Worm (Caenorhabditis elegans) whole organism, L2 larva: Measurements from ENCODE around the gene npr-3.

Experiments
- C34F6.9 ChIP-seq: fragments of 150-350 bp; optimal IDR thresholded peaks from 2 replicates; lab custom pipeline; 2014; ENCODE audit warnings: missing biosample characterization, missing genetic modification characterization
- F13H6.1 ChIP-seq: sonication (generic microtip); optimal IDR thresholded peaks from 2 replicates; lab custom pipeline; 2016; ENCODE audit warnings: missing genetic modification characterization, missing compliant biosample characterization
- R02D3.7 ChIP-seq: fragments of 150-350 bp; optimal IDR thresholded peaks from 2 replicates; lab custom pipeline; 2014; ENCODE audit warnings: missing biosample characterization, missing genetic modification characterization
- aly-2 ChIP-seq: fragments of 150-350 bp; optimal IDR thresholded peaks from 2 replicates; lab custom pipeline; 2014; ENCODE audit warnings: missing biosample characterization, missing genetic modification characterization
- blmp-1 ChIP-seq: sonication (generic microtip); optimal IDR thresholded peaks from 2 replicates; lab custom pipeline; 2017; ENCODE audit warnings: missing genetic modification characterization, mild to moderate bottlenecking, missing compliant biosample characterization, antibody characterized with exemption, moderate library complexity; ENCODE audit not compliant: insufficient read depth
- crh-2 ChIP-seq: sonication (generic microtip); optimal IDR thresholded peaks from 2 replicates; lab custom pipeline; 2017; ENCODE audit warnings: missing biosample characterization, missing genetic modification characterization
- dmd-4 ChIP-seq: sonication (generic microtip); optimal IDR thresholded peaks from 2 replicates; lab custom pipeline; 2017; ENCODE audit warnings: missing biosample characterization, missing genetic modification characterization
- egl-27 ChIP-seq: sonication (generic microtip); optimal IDR thresholded peaks from 3 replicates; lab custom pipeline; 2017; ENCODE audit warnings: missing biosample characterization, missing genetic modification reagents, missing genetic modification characterization
- elt-1 ChIP-seq: fragments of 150-350 bp; optimal IDR thresholded peaks from 2 replicates; lab custom pipeline; 2014; ENCODE audit warnings: missing biosample characterization, missing genetic modification characterization
- elt-3 ChIP-seq: sonication (generic microtip); optimal IDR thresholded peaks from 2 replicates; lab custom pipeline; 2017; ENCODE audit warnings: missing biosample characterization, missing genetic modification characterization
- fos-1 ChIP-seq: fragments of 150-350 bp; optimal IDR thresholded peaks from 2 replicates; lab custom pipeline; 2014; ENCODE audit warnings: missing biosample characterization, missing genetic modification characterization
- gmeb-1 ChIP-seq: fragments of 150-350 bp; optimal IDR thresholded peaks from 2 replicates; lab custom pipeline; 2014; ENCODE audit warnings: missing biosample characterization, missing genetic modification characterization
- lin-11 ChIP-seq: fragments of 150-350 bp; sonication (generic microtip); optimal IDR thresholded peaks from 2 replicates; lab custom pipeline; 2014; ENCODE audit warnings: missing biosample characterization, missing genetic modification characterization, inconsistent platforms, mixed read lengths
- lin-13 ChIP-seq: fragments of 150-350 bp; optimal IDR thresholded peaks from 2 replicates; lab custom pipeline; 2014; ENCODE audit warnings: missing biosample characterization, missing genetic modification reagents, missing genetic modification characterization
- lin-39 ChIP-seq: fragments of 150-350 bp; optimal IDR thresholded peaks from 2 replicates; lab custom pipeline; 2014; ENCODE audit warnings: missing biosample characterization, missing genetic modification reagents, missing genetic modification characterization
- mab-5 ChIP-seq: fragments of 150-350 bp; optimal IDR thresholded peaks from 2 replicates; lab custom pipeline; 2014; ENCODE audit warnings: missing biosample characterization, missing genetic modification characterization
- mdl-1 ChIP-seq, 2 experiments: fragments of 150-350 bp in 1 of 2; sonication (generic microtip) in 1 of 2; optimal IDR thresholded peaks; 2 replicates each; lab custom pipeline; 2017; ENCODE audit warnings: missing biosample characterization in 2 of 2, missing genetic modification characterization in 2 of 2
- nhr-11 ChIP-seq: fragments of 150-350 bp; optimal IDR thresholded peaks from 2 replicates; lab custom pipeline; 2014; ENCODE audit warnings: missing biosample characterization, missing genetic modification characterization
- nhr-12 ChIP-seq: fragments of 150-350 bp; optimal IDR thresholded peaks from 2 replicates; lab custom pipeline; 2014; ENCODE audit warnings: missing biosample characterization, missing genetic modification characterization
- nhr-129 ChIP-seq: fragments of 150-350 bp; optimal IDR thresholded peaks from 2 replicates; lab custom pipeline; 2014; ENCODE audit warnings: missing biosample characterization, missing genetic modification characterization
- nhr-21 ChIP-seq: fragments of 150-350 bp; optimal IDR thresholded peaks from 2 replicates; lab custom pipeline; 2014; ENCODE audit warnings: missing biosample characterization, missing genetic modification characterization
- nhr-23 ChIP-seq: fragments of 150-350 bp; optimal IDR thresholded peaks from 2 replicates; lab custom pipeline; 2014; ENCODE audit warnings: missing biosample characterization, missing genetic modification reagents, missing genetic modification characterization
- nhr-237 ChIP-seq: fragments of 150-350 bp; optimal IDR thresholded peaks from 2 replicates; lab custom pipeline; 2014; ENCODE audit warnings: missing biosample characterization, missing genetic modification characterization
- nhr-25 ChIP-seq: fragments of 150-350 bp; sonication (generic microtip); optimal IDR thresholded peaks from 3 replicates; lab custom pipeline; 2014; ENCODE audit warnings: missing biosample characterization, missing genetic modification characterization
- nhr-6 ChIP-seq: fragments of 150-350 bp; optimal IDR thresholded peaks from 2 replicates; lab custom pipeline; 2014; ENCODE audit warnings: missing biosample characterization, missing genetic modification characterization
- nhr-77 ChIP-seq: fragments of 150-350 bp; optimal IDR thresholded peaks from 2 replicates; lab custom pipeline; 2014; ENCODE audit warnings: missing biosample characterization, missing genetic modification characterization
- peb-1 ChIP-seq: fragments of 150-350 bp; optimal IDR thresholded peaks from 2 replicates; lab custom pipeline; 2014; ENCODE audit warnings: missing biosample characterization, missing genetic modification characterization
- sem-4 ChIP-seq: fragments of 150-350 bp; optimal IDR thresholded peaks from 2 replicates; lab custom pipeline; 2014; ENCODE audit warnings: missing biosample characterization, missing genetic modification reagents, missing genetic modification characterization
- sma-3 ChIP-seq: sonication (generic microtip); optimal IDR thresholded peaks from 2 replicates; lab custom pipeline; 2016; ENCODE audit warnings: missing genetic modification reagents, missing genetic modification characterization, missing compliant biosample characterization
- sma-9 ChIP-seq, 2 experiments: fragments of 150-350 bp in 1 of 2; sonication (generic microtip) in 1 of 2; optimal IDR thresholded peaks; 2 replicates each; lab custom pipeline; 2014 to 2016; ENCODE audit warnings: missing genetic modification characterization in 2 of 2, mild to moderate bottlenecking in 1 of 2, missing biosample characterization in 1 of 2, missing compliant biosample characterization in 1 of 2, missing genetic modification reagents in 1 of 2, moderate library complexity in 1 of 2
- snpc-4 ChIP-seq: fragments of 150-350 bp; optimal IDR thresholded peaks from 2 replicates; lab custom pipeline; 2014; ENCODE audit warnings: missing biosample characterization, missing genetic modification characterization
- unc-39 ChIP-seq: fragments of 150-350 bp; optimal IDR thresholded peaks from 2 replicates; lab custom pipeline; 2014; ENCODE audit warnings: missing biosample characterization, missing genetic modification characterization
- unc-55 ChIP-seq: fragments of 150-350 bp; sonication (generic microtip); optimal IDR thresholded peaks from 3 replicates; lab custom pipeline; 2014; ENCODE audit warnings: missing biosample characterization, missing genetic modification reagents, missing genetic modification characterization
- zag-1 ChIP-seq: fragments of 150-350 bp; optimal IDR thresholded peaks from 2 replicates; lab custom pipeline; 2014; ENCODE audit warnings: missing biosample characterization, missing genetic modification characterization
- ztf-1 ChIP-seq: fragments of 200-800 bp; sonication (Bioruptor generic); conservative IDR thresholded peaks from 2 replicates; pipeline ENCODE4 v1.3.6; 2022; ENCODE audit warnings: missing genetic modification characterization, missing compliant biosample characterization
- ztf-11 ChIP-seq: sonication (generic microtip); optimal IDR thresholded peaks from 2 replicates; lab custom pipeline; 2017; ENCODE audit warnings: missing biosample characterization, missing genetic modification characterization

The npr-3 gene

DNA sequence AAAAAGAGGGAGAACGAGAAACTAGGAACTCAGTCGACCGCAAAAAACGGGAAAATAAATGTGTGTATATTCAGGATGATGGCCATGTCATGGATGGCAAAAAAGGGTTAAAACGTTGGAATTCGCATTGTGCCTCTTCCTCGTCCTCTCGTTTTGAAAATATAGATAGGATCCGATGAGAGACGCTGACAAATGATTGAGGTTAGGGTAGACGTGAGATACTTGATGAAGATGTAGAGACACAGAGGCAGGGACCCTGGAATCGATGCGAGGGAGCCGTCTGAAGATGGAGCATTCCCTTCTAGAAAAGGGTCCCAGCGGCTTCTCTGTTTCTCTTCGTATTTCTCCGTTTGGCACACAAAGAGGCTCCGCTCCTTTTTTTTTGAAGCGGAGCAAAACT is 35.1 kb downstream of the npr-3 start (continued):
- no peak for TF ChIP-seq lin-13
- TF ChIP-seq peb-1 (tag; lab: Kevin White, UChicago), result no peak
- TF ChIP-seq nhr-129 (tag; lab: Kevin White, UChicago), result peak; percentile 64
- TF ChIP-seq ztf-11 (tag; lab: Kevin White, UChicago), result no peak
- peak; percentile 12 for TF ChIP-seq F13H6.1 (tag; lab: Kevin White, UChicago)
- TF ChIP-seq nhr-12 (tag; lab: Kevin White, UChicago), result no peak
- TF ChIP-seq sma-9 (GFP tag; optimal IDR thresholded peaks at IDR 0.05; lab: Kevin White, UChicago), result peak; percentile 28
- TF ChIP-seq sma-9 (tag; optimal IDR thresholded peaks at IDR 0.05; lab: Kevin White, UChicago), result no peak
- no peak for TF ChIP-seq elt-1 (tag; lab: Kevin White, UChicago)
- no peak for TF ChIP-seq lin-11 (tag; lab: Kevin White, UChicago)
- no peak for TF ChIP-seq nhr-237
- TF ChIP-seq egl-27 (tag; lab: Kevin White, UChicago), result peak; percentile 14
- no peak for TF ChIP-seq fos-1 (tag; lab: Kevin White, UChicago)
- no peak for TF ChIP-seq nhr-23 (tag; lab: Kevin White, UChicago)
- TF ChIP-seq unc-55 (GFP tag; lab: Kevin White, UChicago), result peak; percentile 65
- no peak for TF ChIP-seq nhr-25 (tag; lab: Kevin White, UChicago)

DNA sequence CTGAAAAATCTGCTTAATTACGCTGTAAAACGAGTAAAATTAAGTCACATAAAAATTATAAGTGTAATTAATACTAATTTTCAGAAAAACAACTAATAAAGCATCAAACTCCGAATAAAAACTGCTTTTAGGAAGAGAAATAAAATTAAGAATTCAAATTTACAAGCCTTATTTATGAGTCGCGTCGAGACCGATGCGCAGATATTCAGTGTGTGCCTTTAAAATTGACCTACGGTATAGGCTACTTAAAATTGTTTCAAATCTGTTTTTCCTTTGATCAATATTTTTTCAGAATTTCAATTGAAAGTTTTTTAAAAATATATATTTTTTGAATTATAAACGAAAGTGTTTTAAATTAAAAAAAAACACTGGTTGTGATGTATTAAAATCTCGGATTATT is 38.4 kb downstream of the npr-3 start, which contains the start of gene sms-1:
sms-1 (minus strand) TSS at position 6 of the 400 bp plus-strand sequence.
- no peak for TF ChIP-seq mdl-1 (tag; optimal IDR thresholded peaks at IDR 0.05; lab: Kevin White, UChicago)

- TF ChIP-seq nhr-11 (no peak), aly-2 (tag; lab: Kevin White, UChicago) (no peak), elt-3 (tag; lab: Kevin White, UChicago) (no peak), zag-1 (no peak), gmeb-1 (tag; lab: Kevin White, UChicago) (no peak), unc-39 (tag; lab: Kevin White, UChicago) (no peak), C34F6.9 (tag; lab: Kevin White, UChicago) (no peak), egl-27 (tag; lab: Kevin White, UChicago) (no peak), snpc-4 (no peak), nhr-23 (tag; lab: Kevin White, UChicago) (no peak)
These were observed 40.6 kb downstream of the npr-3 start, which contains the start of gene H21P03.10 for ce11 chrIV:11500421-11500820. Gene H21P03.10, plus strand, starts transcription at chrIV:11500721.

DNA sequence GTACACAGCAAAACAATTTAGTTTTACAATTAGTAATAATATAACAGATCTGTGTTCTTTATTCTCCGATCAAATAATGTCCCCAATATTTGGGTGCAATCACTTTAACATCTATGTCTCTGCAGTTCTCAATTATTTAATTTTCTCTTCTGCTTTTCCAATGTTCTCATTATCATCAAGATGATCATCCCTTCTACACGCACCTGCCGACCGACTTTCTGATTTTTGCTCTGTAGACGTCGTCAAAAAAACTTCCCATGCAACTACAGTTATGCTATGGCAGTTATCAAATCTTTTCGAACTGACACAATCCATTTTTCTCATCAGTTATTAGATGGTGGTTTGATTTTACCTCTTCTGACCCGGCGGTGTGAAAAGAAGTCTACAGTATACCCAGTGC is 43.9 kb downstream of the npr-3 start:
- TF ChIP-seq aly-2 (tag; lab: Kevin White, UChicago), result no peak
- no peak for TF ChIP-seq nhr-12 (tag; lab: Kevin White, UChicago)
- peak; percentile 89 for TF ChIP-seq sma-9 (GFP tag; optimal IDR thresholded peaks at IDR 0.05; lab: Kevin White, UChicago)
- TF ChIP-seq sma-9 (tag; optimal IDR thresholded peaks at IDR 0.05; lab: Kevin White, UChicago), result no peak
- TF ChIP-seq ztf-1, result no peak
- no peak for TF ChIP-seq R02D3.7 (tag; lab: Kevin White, UChicago)
- TF ChIP-seq crh-2, result peak; percentile 27
- TF ChIP-seq nhr-11, result no peak
- TF ChIP-seq lin-11 (tag; lab: Kevin White, UChicago), result no peak
- no peak for TF ChIP-seq nhr-23 (tag; lab: Kevin White, UChicago)
- no peak for TF ChIP-seq nhr-129 (tag; lab: Kevin White, UChicago)
- TF ChIP-seq fos-1 (tag; lab: Kevin White, UChicago), result peak; percentile 16
- TF ChIP-seq sma-3, result no peak
- TF ChIP-seq nhr-25 (tag; lab: Kevin White, UChicago), result peak; percentile 14
- TF ChIP-seq gmeb-1 (tag; lab: Kevin White, UChicago), result no peak
- no peak for TF ChIP-seq mab-5 (tag; lab: Kevin White, UChicago)
- TF ChIP-seq lin-39 (tag; lab: Kevin White, UChicago), result no peak
- no peak for TF ChIP-seq nhr-77 (tag; lab: Kevin White, UChicago)
- peak; percentile 38 for TF ChIP-seq nhr-21 (tag; lab: Kevin White, UChicago)
- peak; percentile 41 for TF ChIP-seq blmp-1

DNA sequence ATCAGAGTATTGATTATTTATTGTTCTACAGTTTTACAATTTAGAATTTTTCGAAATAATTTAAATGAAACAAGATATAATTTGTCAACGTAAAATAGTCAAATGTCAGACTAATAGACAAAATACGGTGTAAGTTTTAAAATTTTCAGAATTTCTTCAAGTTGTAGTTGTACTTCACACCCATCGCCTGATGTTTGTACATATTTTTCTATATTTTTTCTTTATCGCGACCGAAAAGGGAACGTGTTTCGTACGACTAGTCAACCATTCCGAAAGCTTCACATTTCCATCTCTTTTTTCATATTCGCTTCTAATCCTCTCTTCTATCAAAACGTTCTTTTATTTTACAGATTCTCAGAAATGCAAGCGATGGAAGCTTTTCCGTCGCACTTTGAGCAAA is 44.6 kb downstream of the npr-3 start, which contains the start of gene twk-25:
twk-25 (plus strand) TSS at position 301 of the 400 bp plus-strand sequence.
- TF ChIP-seq R02D3.7 (tag; lab: Kevin White, UChicago) (no peak), ztf-1 (no peak), mab-5 (tag; lab: Kevin White, UChicago) (no peak), C34F6.9 (tag; lab: Kevin White, UChicago) (no peak), nhr-237 (no peak), nhr-6 (tag; lab: Kevin White, UChicago) (no peak), nhr-129 (tag; lab: Kevin White, UChicago) (no peak), lin-13 (no peak), sem-4 (tag; lab: Kevin White, UChicago) (no peak), dmd-4 (tag; lab: Kevin White, UChicago) (no peak), crh-2 (no peak)
